Fruit fly (Drosophila melanogaster): ENCODE data around the gene CG11309.

dm6 chr3L:21276296-21277257 lies 27.9 kb downstream of the CG11309 start:
- no peak for TF ChIP-seq insv (optimal IDR thresholded peaks at IDR 0.05)
- no peak for TF ChIP-seq h (optimal IDR thresholded peaks at IDR 0.05)
